Worm (Caenorhabditis elegans) whole organism, young adult: ENCODE measurements around the gene ufd-2.
A peak's percentile ranks its signal among the peaks of the same experiment; 100 is the strongest.

Experiments
- B0035.1 ChIP-seq: sonication (generic microtip); optimal IDR thresholded peaks from 2 replicates; lab custom pipeline; 2016; ENCODE audit warnings: missing genetic modification characterization, mild to moderate bottlenecking, missing compliant biosample characterization, missing genotype, missing genetic modification reagents
- D2030.7 ChIP-seq: fragments of 200-800 bp; sonication (Bioruptor generic); IDR thresholded peaks from 2 replicates; pipeline ENCODE4 v1.3.6; 2022; ENCODE audit warnings: missing genetic modification reagents, missing genetic modification characterization, missing compliant biosample characterization
- F37B4.10 ChIP-seq: fragments of 200-800 bp; sonication (Bioruptor generic); IDR thresholded peaks from 2 replicates; pipeline ENCODE4 v1.3.6; 2022; ENCODE audit warnings: missing genetic modification characterization, missing compliant biosample characterization
- F39B2.1 ChIP-seq: fragments of 200-800 bp; sonication (Bioruptor generic); IDR thresholded peaks from 2 replicates; pipeline ENCODE4 v1.3.6; 2022; ENCODE audit warnings: missing genetic modification reagents, missing genetic modification characterization, missing compliant biosample characterization
- T26A5.8 ChIP-seq: sonication (generic microtip); optimal IDR thresholded peaks from 2 replicates; lab custom pipeline; 2016; ENCODE audit warnings: missing genetic modification characterization, missing compliant biosample characterization
- Y79H2A.3 ChIP-seq: fragments of 200-800 bp; sonication (Bioruptor generic); conservative IDR thresholded peaks from 2 replicates; pipeline ENCODE4 v1.3.6; 2022; ENCODE audit warnings: missing genetic modification reagents, missing genetic modification characterization, missing compliant biosample characterization
- Y95B8A.8 ChIP-seq: fragments of 200-800 bp; sonication (Bioruptor generic); IDR thresholded peaks from 2 replicates; pipeline ENCODE4 v1.3.6; 2022; ENCODE audit warnings: missing genetic modification reagents, missing genetic modification characterization, missing compliant biosample characterization
- ama-1 ChIP-seq, 3 experiments: fragments of 150-350 bp in 1 of 3; sonication (generic microtip) in 2 of 3; optimal IDR thresholded peaks; 2 replicates each; lab custom pipeline; 2014 to 2018; ENCODE audit warnings: missing biosample characterization in 2 of 3, missing genetic modification characterization in 2 of 3, missing genetic modification reagents in 2 of 3
- aptf-2 ChIP-seq: fragments of 200-800 bp; sonication (Bioruptor generic); conservative IDR thresholded peaks from 2 replicates; pipeline ENCODE4 v1.3.6; 2022; ENCODE audit warnings: missing genetic modification reagents, missing genetic modification characterization, missing compliant biosample characterization
- atf-7 ChIP-seq: sonication (generic microtip); optimal IDR thresholded peaks from 2 replicates; lab custom pipeline; 2017; ENCODE audit warnings: mild to moderate bottlenecking, missing genetic modification characterization, missing compliant biosample characterization
- bed-1 ChIP-seq: fragments of 200-800 bp; sonication (Bioruptor generic); IDR thresholded peaks from 2 replicates; pipeline ENCODE4 v1.3.6; 2022; ENCODE audit warnings: missing genetic modification reagents, missing genetic modification characterization, missing compliant biosample characterization
- bed-2 ChIP-seq: fragments of 200-800 bp; sonication (Bioruptor generic); IDR thresholded peaks from 2 replicates; pipeline ENCODE4 v1.3.6; 2022; ENCODE audit warnings: missing genetic modification reagents, missing genetic modification characterization, missing compliant biosample characterization
- cebp-1 ChIP-seq, 2 experiments: fragments of 200-800 bp in 1 of 2; sonication (Bioruptor generic) in 1 of 2; sonication (generic microtip) in 1 of 2; IDR thresholded peaks in 1 of 2; optimal IDR thresholded peaks in 1 of 2; 2 replicates each; pipeline versions ENCODE4 v1.3.6 to Lab custom; 2017 to 2022; ENCODE audit warnings: missing compliant biosample characterization in 2 of 2, missing genetic modification characterization in 2 of 2, mild to moderate bottlenecking in 1 of 2, missing genetic modification reagents in 1 of 2, moderate library complexity in 1 of 2
- chd-7 ChIP-seq: sonication (generic microtip); optimal IDR thresholded peaks from 2 replicates; lab custom pipeline; 2016; ENCODE audit warnings: mild to moderate bottlenecking, missing genetic modification characterization, moderate library complexity, missing compliant biosample characterization
- die-1 ChIP-seq: sonication (generic microtip); optimal IDR thresholded peaks from 2 replicates; lab custom pipeline; 2016; ENCODE audit warnings: missing genotype, mild to moderate bottlenecking, missing genetic modification characterization, missing compliant biosample characterization
- dpff-1 ChIP-seq: sonication (generic microtip); optimal IDR thresholded peaks from 2 replicates; lab custom pipeline; 2017; ENCODE audit warnings: mild to moderate bottlenecking, missing genetic modification characterization, missing compliant biosample characterization
- efl-1 ChIP-seq: fragments of 150-350 bp; optimal IDR thresholded peaks from 2 replicates; lab custom pipeline; 2014; ENCODE audit warnings: missing biosample characterization, missing genetic modification reagents, missing genetic modification characterization
- egl-44 ChIP-seq: fragments of 200-800 bp; sonication (Bioruptor generic); IDR thresholded peaks from 2 replicates; pipeline ENCODE4 v1.3.6; 2022; ENCODE audit warnings: missing genetic modification reagents, missing genetic modification characterization, missing compliant biosample characterization
- ekl-4 ChIP-seq: fragments of 200-800 bp; sonication (Bioruptor generic); IDR thresholded peaks from 2 replicates; pipeline ENCODE4 v1.3.6; 2022; ENCODE audit warnings: missing genetic modification reagents, missing genetic modification characterization, missing compliant biosample characterization
- ets-4 ChIP-seq: fragments of 200-800 bp; sonication (Bioruptor generic); optimal IDR thresholded peaks from 2 replicates; lab custom pipeline; 2018; ENCODE audit warnings: mild to moderate bottlenecking, missing genetic modification characterization, missing compliant biosample characterization
- fkh-3 ChIP-seq: sonication (generic microtip); optimal IDR thresholded peaks from 2 replicates; lab custom pipeline; 2016; ENCODE audit warnings: mild to moderate bottlenecking, missing genetic modification characterization, missing compliant biosample characterization
- hmg-1.2 ChIP-seq: fragments of 200-800 bp; sonication (Bioruptor generic); IDR thresholded peaks from 2 replicates; pipeline ENCODE4 v1.3.6; 2022; ENCODE audit warnings: missing genetic modification reagents, missing genetic modification characterization, missing compliant biosample characterization
- hmg-20 ChIP-seq: fragments of 200-800 bp; sonication (Bioruptor generic); IDR thresholded peaks from 2 replicates; pipeline ENCODE4 v1.3.6; 2022; ENCODE audit warnings: missing genetic modification reagents, missing genetic modification characterization, missing compliant biosample characterization
- hrde-1 ChIP-seq: sonication (generic microtip); optimal IDR thresholded peaks from 2 replicates; lab custom pipeline; 2016; ENCODE audit warnings: missing genetic modification characterization, mild to moderate bottlenecking, missing compliant biosample characterization, moderate library complexity, missing genotype, missing genetic modification reagents, borderline replicate concordance
- hsf-1 ChIP-seq: fragments of 200-800 bp; sonication (Bioruptor generic); IDR thresholded peaks from 2 replicates; pipeline ENCODE4 v1.3.6; 2022; ENCODE audit warnings: missing genetic modification reagents, missing genetic modification characterization, missing compliant biosample characterization
- let-607 ChIP-seq, 2 experiments: fragments of 200-800 bp in 1 of 2; sonication (Bioruptor generic) in 1 of 2; sonication (generic microtip) in 1 of 2; optimal IDR thresholded peaks; 2 replicates each; lab custom pipeline; 2016 to 2018; ENCODE audit warnings: mild to moderate bottlenecking in 2 of 2, missing compliant biosample characterization in 2 of 2, missing genetic modification characterization in 2 of 2, moderate library complexity in 2 of 2, missing genotype in 1 of 2
- lir-1 ChIP-seq: fragments of 200-800 bp; sonication (Bioruptor generic); conservative IDR thresholded peaks from 2 replicates; pipeline ENCODE4 v1.3.6; 2022; ENCODE audit warnings: missing genetic modification reagents, missing genetic modification characterization, missing compliant biosample characterization
- madf-3 ChIP-seq: fragments of 200-800 bp; sonication (Bioruptor generic); IDR thresholded peaks from 2 replicates; pipeline ENCODE4 v1.3.6; 2022; ENCODE audit warnings: missing genetic modification reagents, missing genetic modification characterization, missing compliant biosample characterization
- mcd-1 ChIP-seq: fragments of 200-800 bp; sonication (Bioruptor generic); IDR thresholded peaks from 2 replicates; pipeline ENCODE4 v1.3.6; 2022; ENCODE audit warnings: missing genetic modification reagents, missing genetic modification characterization, missing compliant biosample characterization
- mes-4 ChIP-seq: sonication (generic microtip); optimal IDR thresholded peaks from 2 replicates; lab custom pipeline; 2016; ENCODE audit warnings: missing genotype, missing genetic modification characterization, missing compliant biosample characterization
- nfyb-1 ChIP-seq: fragments of 200-800 bp; sonication (Bioruptor generic); IDR thresholded peaks from 2 replicates; pipeline ENCODE4 v1.3.6; 2022; ENCODE audit warnings: missing genetic modification reagents, missing genetic modification characterization, missing compliant biosample characterization
- nhr-80 ChIP-seq: sonication (generic microtip); optimal IDR thresholded peaks from 2 replicates; lab custom pipeline; 2016; ENCODE audit warnings: missing genetic modification characterization, missing compliant biosample characterization
- pbrm-1 ChIP-seq: fragments of 200-800 bp; sonication (Bioruptor generic); IDR thresholded peaks from 2 replicates; pipeline ENCODE4 v1.3.6; 2022; ENCODE audit warnings: missing genetic modification reagents, missing genetic modification characterization, missing compliant biosample characterization
- rcor-1 ChIP-seq: fragments of 200-800 bp; sonication (Bioruptor generic); IDR thresholded peaks from 2 replicates; pipeline ENCODE4 v1.3.6; 2022; ENCODE audit warnings: missing genetic modification reagents, missing genetic modification characterization, missing compliant biosample characterization
- sdz-38 ChIP-seq: sonication (generic microtip); optimal IDR thresholded peaks from 2 replicates; lab custom pipeline; 2016; ENCODE audit warnings: missing genotype, missing genetic modification characterization, missing compliant biosample characterization
- sea-2 ChIP-seq: fragments of 200-800 bp; sonication (Bioruptor generic); IDR thresholded peaks from 2 replicates; pipeline ENCODE4 v1.3.6; 2022; ENCODE audit warnings: missing genetic modification characterization, missing compliant biosample characterization
- snpc-3.4 ChIP-seq: sonication (generic microtip); optimal IDR thresholded peaks from 2 replicates; lab custom pipeline; 2017; ENCODE audit warnings: missing genetic modification characterization, mild to moderate bottlenecking, missing compliant biosample characterization, antibody characterized with exemption, moderate library complexity, missing genotype, missing genetic modification reagents
- xnd-1 ChIP-seq: sonication (generic microtip); optimal IDR thresholded peaks from 2 replicates; lab custom pipeline; 2016; ENCODE audit warnings: missing genotype, missing genetic modification reagents, missing genetic modification characterization, missing compliant biosample characterization
- ztf-25 ChIP-seq: fragments of 200-800 bp; sonication (Bioruptor generic); IDR thresholded peaks from 2 replicates; pipeline ENCODE4 v1.3.6; 2022; ENCODE audit warnings: missing genetic modification reagents, missing genetic modification characterization, missing compliant biosample characterization
- ztf-26 ChIP-seq: sonication (generic microtip); optimal IDR thresholded peaks from 2 replicates; lab custom pipeline; 2017; ENCODE audit warnings: missing genetic modification characterization, missing compliant biosample characterization
- ztf-6 ChIP-seq: fragments of 200-800 bp; sonication (Bioruptor generic); IDR thresholded peaks from 2 replicates; pipeline ENCODE4 v1.3.6; 2022; ENCODE audit warnings: missing genetic modification reagents, missing genetic modification characterization, missing compliant biosample characterization

ufd-2 gene

DNA sequence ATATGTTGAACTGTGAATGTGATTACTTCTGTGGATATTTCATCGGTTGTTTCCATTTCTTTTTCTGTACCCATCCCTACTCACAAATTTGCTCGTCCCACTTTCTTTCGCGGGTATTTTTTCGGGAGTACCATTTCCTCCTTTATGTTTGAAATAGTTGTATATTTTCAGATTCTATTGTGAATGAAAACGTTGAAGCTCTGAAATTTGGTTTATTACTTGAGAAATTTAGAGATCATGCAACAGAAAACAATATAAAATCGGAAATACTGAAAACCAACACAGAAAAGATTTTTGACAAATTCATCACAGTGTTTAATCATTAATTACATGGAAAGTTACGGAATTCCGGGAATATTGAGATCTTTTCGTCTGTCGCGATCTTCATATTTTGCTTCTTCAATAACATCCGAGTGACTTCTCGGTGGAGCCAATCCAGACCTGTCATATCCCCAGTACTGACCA is 41.9 kb upstream of the ufd-2 start (continued):
- peak; percentile 28; the same call in 1 of the 2 replicates for TF ChIP-seq F39B2.1 (GFP tag; lab: Robert Waterston, UW)
- peak; percentile 68; the same call in 1 of the 2 replicates for TF ChIP-seq Y95B8A.8 (GFP tag; lab: Robert Waterston, UW)
- 0 out of 2 replicates have a peak, but pooled peaks have one; percentile 14 for TF ChIP-seq pbrm-1 (GFP tag; lab: Robert Waterston, UW)
- no peak for TF ChIP-seq B0035.1
- peak; percentile 61 for TF ChIP-seq chd-7 (tag; lab: Kevin White, UChicago)
- no peak for TF ChIP-seq fkh-3 (tag; lab: Kevin White, UChicago)
- TF ChIP-seq die-1: peak; percentile 22
- TF ChIP-seq madf-3 (GFP tag; lab: Robert Waterston, UW): no peak
- no peak for TF ChIP-seq sdz-38
- peak; percentile 32; the same call in 1 of the 2 replicates for TF ChIP-seq hmg-1.2 (GFP tag; lab: Robert Waterston, UW)
- no peak for TF ChIP-seq ztf-6 (GFP tag; lab: Robert Waterston, UW)
- no peak for TF ChIP-seq dpff-1 (tag; lab: Kevin White, UChicago)
- no peak; the same call in 1 of the 2 replicates for TF ChIP-seq D2030.7 (GFP tag; lab: Robert Waterston, UW)
- TF ChIP-seq bed-2 (GFP tag; lab: Robert Waterston, UW): no peak

DNA sequence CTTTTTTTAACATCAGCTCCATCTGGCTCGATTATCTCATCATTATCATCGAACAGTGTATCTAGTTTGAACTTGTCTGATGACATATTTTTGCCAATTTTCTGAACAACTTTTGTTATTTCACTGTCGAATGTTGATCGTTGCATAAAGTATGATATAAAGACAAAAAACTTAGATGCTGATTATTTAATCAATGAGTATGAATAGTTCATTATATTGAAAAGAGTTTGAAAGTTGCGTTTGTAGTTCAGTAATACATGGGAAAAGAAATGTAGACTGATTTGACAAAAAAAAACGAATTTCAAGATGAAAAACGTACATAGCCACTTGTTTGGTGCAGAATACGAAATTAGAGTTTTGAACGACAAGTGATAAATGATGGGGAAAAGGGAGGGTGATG is 40.1 kb upstream of the ufd-2 start, which contains the start of gene hda-2:
Gene hda-2, minus strand, starts transcription at position 101 of the 400 bp plus-strand sequence.
- TF ChIP-seq hrde-1 (tag; lab: Kevin White, UChicago) (peak; percentile 9), ekl-4 (GFP tag; lab: Robert Waterston, UW) (0 out of 2 replicates have a peak, but pooled peaks have one; percentile 26), ztf-26 (no peak), egl-44 (GFP tag; lab: Robert Waterston, UW) (no peak), pbrm-1 (GFP tag; lab: Robert Waterston, UW) (0 out of 2 replicates have a peak, but pooled peaks have one; percentile 18)

DNA sequence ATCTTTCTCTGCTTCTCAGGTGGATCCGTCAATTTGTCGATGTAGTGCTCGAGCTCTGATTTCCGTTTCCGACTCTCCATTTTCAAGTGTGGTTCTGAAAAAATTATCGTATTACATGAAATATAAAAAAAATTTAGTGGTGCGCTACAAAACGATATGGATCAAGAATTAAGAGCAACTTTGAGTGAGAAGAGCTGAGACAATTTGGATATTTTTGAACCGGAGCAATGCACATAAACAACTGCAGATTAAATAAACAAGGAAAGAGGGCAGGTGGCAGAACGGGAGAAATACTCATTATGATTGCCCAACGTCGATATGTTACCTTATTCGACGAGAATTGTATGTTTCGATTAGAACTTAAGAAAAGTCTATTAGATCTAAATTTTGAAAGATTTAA is 34.9 kb upstream of the ufd-2 start, which contains the start of gene swsn-7:
Gene swsn-7, minus strand, starts transcription at position 101 of the 400 bp plus-strand sequence.
- TF ChIP-seq T26A5.8 (tag; lab: Kevin White, UChicago) (no peak), atf-7 (tag; lab: Kevin White, UChicago) (no peak)

DNA sequence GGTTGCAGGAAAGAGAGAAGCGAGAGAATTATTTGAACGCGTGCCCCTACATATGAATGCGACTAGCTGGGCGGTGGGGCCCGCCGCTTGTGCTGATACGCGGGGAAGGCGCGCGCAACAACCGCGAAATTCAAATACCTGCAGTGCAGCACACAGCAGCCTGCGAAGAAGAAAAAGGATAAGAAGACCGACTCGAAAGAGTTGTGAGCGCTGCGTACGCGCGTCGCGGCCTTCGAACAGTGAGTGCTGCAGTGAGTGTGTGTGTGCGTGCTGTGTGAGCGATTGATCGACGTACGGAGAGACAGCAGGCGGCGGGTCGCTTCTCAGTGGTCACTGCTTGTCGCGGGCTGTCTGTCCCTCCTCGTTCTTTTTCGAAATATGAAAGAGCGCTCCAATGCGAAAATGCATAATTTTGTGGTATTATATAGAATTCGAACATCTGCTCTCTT is 34.3 kb upstream of the ufd-2 start:
- TF ChIP-seq lir-1 (peak; percentile 95), hsf-1 (GFP tag; lab: Robert Waterston, UW) (0 out of 2 replicates have a peak, but pooled peaks have one; percentile 38), ztf-25 (GFP tag; lab: Robert Waterston, UW) (no peak), mes-4 (no peak), F37B4.10 (GFP tag; lab: Robert Waterston, UW) (no peak), bed-1 (GFP tag; lab: Robert Waterston, UW) (no peak), mcd-1 (GFP tag; lab: Robert Waterston, UW) (peak; percentile 91), ztf-26 (peak; percentile 93), cebp-1 (GFP tag; IDR thresholded peaks at IDR 0.05; lab: Robert Waterston, UW) (peak; percentile 78), cebp-1 (tag; optimal IDR thresholded peaks at IDR 0.05; lab: Kevin White, UChicago) (peak; percentile 92), efl-1 (GFP tag; lab: Kevin White, UChicago) (peak; percentile 30), nhr-80 (peak; percentile 98), rcor-1 (peak; percentile 61), xnd-1 (tag; lab: Kevin White, UChicago) (no peak), atf-7 (tag; lab: Kevin White, UChicago) (peak; percentile 83), ets-4 (GFP tag; lab: Kevin White, UChicago) (peak; percentile 15), let-607 (tag; optimal IDR thresholded peaks at IDR 0.05; lab: Kevin White, UChicago) (peak; percentile 76 to 84), ama-1 (optimal IDR thresholded peaks at IDR 0.05; lab: Kevin White, UChicago) (no peak), ama-1 (GFP tag; optimal IDR thresholded peaks at IDR 0.05; lab: Kevin White, UChicago) (peak in 1 of 2 experiments; percentile 18), sea-2 (0 out of 2 replicates have a peak, but pooled peaks have one; percentile 79), nfyb-1 (GFP tag; lab: Robert Waterston, UW) (peak; percentile 95), hmg-20 (no peak), Y79H2A.3 (GFP tag; lab: Robert Waterston, UW) (no peak), F39B2.1 (GFP tag; lab: Robert Waterston, UW) (no peak), die-1 (peak; percentile 65), snpc-3.4 (tag; lab: Kevin White, UChicago) (peak; percentile 17), aptf-2 (no peak), ekl-4 (GFP tag; lab: Robert Waterston, UW) (peak; percentile 89)
